Worm (Caenorhabditis elegans): Measurements from ENCODE around the gene Y48C3A.14.

- TF ChIP-seq pqm-1 (tag; optimal IDR thresholded peaks at IDR 0.05): no peak
- TF ChIP-seq ztf-11 (tag; optimal IDR thresholded peaks at IDR 0.05): no peak
- no peak for TF ChIP-seq skn-1 (tag; optimal IDR thresholded peaks at IDR 0.05)
Measured at ce11 chrII:13414099-13414498, 24.5 kb downstream of the Y48C3A.14 start.

All from whole organism, L3 larva.